Worm (Caenorhabditis elegans): ENCODE results near the gene bre-3.
A peak's percentile ranks its signal among the peaks of the same experiment; 100 is the strongest.

DNA sequence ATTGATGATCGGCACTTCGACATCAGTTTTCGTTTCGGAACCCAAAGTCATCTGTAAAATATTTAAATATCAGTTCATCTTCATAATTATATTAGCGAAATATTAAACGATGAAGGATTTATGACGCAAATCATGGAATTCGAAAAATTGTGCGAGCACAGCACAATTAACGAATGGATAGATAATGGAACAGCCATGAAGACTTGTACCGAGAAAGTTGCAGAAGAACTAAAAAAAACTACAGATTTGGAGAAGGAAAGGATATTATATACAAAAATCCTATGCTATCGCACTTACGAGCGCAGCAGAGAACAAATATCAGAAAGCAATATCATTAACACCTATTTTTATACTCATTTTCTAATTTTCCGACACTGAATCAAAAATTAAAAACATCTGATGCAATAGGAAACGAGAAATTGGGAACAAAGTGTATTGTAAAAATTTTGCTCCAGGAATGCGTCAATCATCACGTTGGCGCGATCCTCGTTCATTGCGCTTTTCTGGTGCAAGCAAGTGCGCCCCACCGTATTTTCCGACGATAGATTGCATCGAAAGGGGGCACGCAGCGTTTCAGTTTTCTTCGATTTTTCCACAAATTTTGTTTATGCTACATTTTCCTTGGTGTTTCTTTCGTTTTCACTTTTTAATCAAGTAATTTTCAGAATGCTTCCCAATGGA is 36.3 kb upstream of the bre-3 start, which contains the start of the genes clu-1 and prp-40:
- TF ChIP-seq ceh-82 (tag; optimal IDR thresholded peaks at IDR 0.05) (peak; percentile 57), pha-4 (tag; optimal IDR thresholded peaks at IDR 0.05) (peak; percentile 93), unc-62 (GFP tag; optimal IDR thresholded peaks at IDR 0.05) (no peak), skn-1 (tag; optimal IDR thresholded peaks at IDR 0.05) (peak; percentile 56), egl-27 (tag; optimal IDR thresholded peaks at IDR 0.05) (peak; percentile 71), jun-1 (tag; optimal IDR thresholded peaks at IDR 0.05) (peak; percentile 80), nhr-237 (tag; optimal IDR thresholded peaks at IDR 0.05) (no peak), zag-1 (tag; optimal IDR thresholded peaks at IDR 0.05) (peak; percentile 35), lin-39 (tag; optimal IDR thresholded peaks at IDR 0.05) (peak; percentile 90), fos-1 (tag; optimal IDR thresholded peaks at IDR 0.05) (no peak)

Data from whole organism, L3 larva.